Worm (Caenorhabditis elegans): ENCODE data around the gene tps-1.

Gene tps-1

ce11 chrX:17474521-17475170 lies at the start of gene tps-1:
TSS of gene tps-1 (minus strand) at chrX:17474534.
- TF ChIP-seq mes-4 (tag; optimal IDR thresholded peaks at IDR 0.05) = no peak
- TF ChIP-seq ceh-58 (GFP tag; IDR thresholded peaks at IDR 0.05) = no peak
- TF ChIP-seq hlh-12 (tag; optimal IDR thresholded peaks at IDR 0.05) = no peak
- TF ChIP-seq lin-40 (tag; optimal IDR thresholded peaks at IDR 0.05) = peak; percentile 20
- no peak for TF ChIP-seq nhr-90 (tag; optimal IDR thresholded peaks at IDR 0.05)
- TF ChIP-seq K12H6.12 (tag; optimal IDR thresholded peaks at IDR 0.05) = peak; percentile 6

ce11 chrX:17521425-17521824 lies 47.1 kb upstream of the tps-1 start:
- 0 out of 2 replicates have a peak, but pooled peaks have one; percentile 15 for TF ChIP-seq K11D2.4 (GFP tag; IDR thresholded peaks at IDR 0.05)
- TF ChIP-seq lsy-27 (tag; optimal IDR thresholded peaks at IDR 0.05; ENCODE audit: borderline replicate concordance, insufficient read depth) = no peak

ce11 chrX:17519476-17519875 lies 45.1 kb upstream of the tps-1 start:
- TF ChIP-seq D2030.7 (GFP tag; IDR thresholded peaks at IDR 0.05) = no peak
- TF ChIP-seq madf-8 (GFP tag; conservative IDR thresholded peaks at IDR 0.05) = no peak
- TF ChIP-seq cebp-1 (GFP tag; IDR thresholded peaks at IDR 0.05) = no peak
- TF ChIP-seq cebp-1 (tag; optimal IDR thresholded peaks at IDR 0.05) = peak; percentile 33
- TF ChIP-seq sea-2 (GFP tag; IDR thresholded peaks at IDR 0.05) = no peak
- TF ChIP-seq K12H6.12 (tag; optimal IDR thresholded peaks at IDR 0.05) = peak; percentile 62
- TF ChIP-seq let-526 (GFP tag; IDR thresholded peaks at IDR 0.05) = no peak
- TF ChIP-seq zfh-2 (GFP tag; conservative IDR thresholded peaks at IDR 0.05) = peak; percentile 83
- no peak for TF ChIP-seq ceh-27 (GFP tag; optimal IDR thresholded peaks at IDR 0.05)
- TF ChIP-seq hmg-1.2 (GFP tag; IDR thresholded peaks at IDR 0.05) = 0 out of 2 replicates have a peak, but pooled peaks have one; percentile 7
- no peak for TF ChIP-seq Y53G8AR.9 (GFP tag; conservative IDR thresholded peaks at IDR 0.05)
- no peak for TF ChIP-seq snpc-3.4 (tag; optimal IDR thresholded peaks at IDR 0.05)
- no peak for TF ChIP-seq F55B11.4 (tag; optimal IDR thresholded peaks at IDR 0.05; ENCODE audit: borderline replicate concordance, insufficient read depth)
- TF ChIP-seq attf-5 (GFP tag; optimal IDR thresholded peaks at IDR 0.05) = no peak
- no peak for TF ChIP-seq hmg-20 (GFP tag; IDR thresholded peaks at IDR 0.05)
- TF ChIP-seq tlf-1 (GFP tag; optimal IDR thresholded peaks at IDR 0.05) = no peak
- no peak for TF ChIP-seq K11D2.4 (GFP tag; IDR thresholded peaks at IDR 0.05)
- no peak for TF ChIP-seq mes-4 (tag; optimal IDR thresholded peaks at IDR 0.05)
- no peak for TF ChIP-seq F23B12.7 (tag; optimal IDR thresholded peaks at IDR 0.05; ENCODE audit: insufficient read depth)
- TF ChIP-seq tbx-9 (tag; optimal IDR thresholded peaks at IDR 0.05; ENCODE audit: borderline replicate concordance) = no peak

ce11 chrX:17518293-17518692 lies 44.0 kb upstream of the tps-1 start:
- no peak for TF ChIP-seq snpc-1.1 (tag; optimal IDR thresholded peaks at IDR 0.05; ENCODE audit: insufficient read depth)
- no peak for TF ChIP-seq F22D6.2 (tag; optimal IDR thresholded peaks at IDR 0.05)
- no peak for TF ChIP-seq lin-35 (GFP tag; optimal IDR thresholded peaks at IDR 0.05)
- no peak for TF ChIP-seq tlf-1 (GFP tag; optimal IDR thresholded peaks at IDR 0.05)
- no peak for TF ChIP-seq lin-40 (tag; optimal IDR thresholded peaks at IDR 0.05)
- TF ChIP-seq aptf-3 (GFP tag; IDR thresholded peaks at IDR 0.05) = no peak
- no peak for TF ChIP-seq Y53F4B.3 (GFP tag; IDR thresholded peaks at IDR 0.05)
- no peak for TF ChIP-seq nhr-90 (tag; optimal IDR thresholded peaks at IDR 0.05)
- TF ChIP-seq T07F8.4 (tag; optimal IDR thresholded peaks at IDR 0.05) = no peak
- no peak for TF ChIP-seq dpl-1 (GFP tag; optimal IDR thresholded peaks at IDR 0.05)
- TF ChIP-seq ets-4 (GFP tag; optimal IDR thresholded peaks at IDR 0.05) = no peak
- TF ChIP-seq attf-3 (GFP tag; conservative IDR thresholded peaks at IDR 0.05) = no peak
- TF ChIP-seq nfyb-1 (GFP tag; IDR thresholded peaks at IDR 0.05) = no peak
- TF ChIP-seq F52B5.7 (tag; optimal IDR thresholded peaks at IDR 0.05) = no peak
- no peak for TF ChIP-seq nhr-80 (tag; optimal IDR thresholded peaks at IDR 0.05)
- no peak for TF ChIP-seq B0019.2 (GFP tag; conservative IDR thresholded peaks at IDR 0.05)

Data from whole organism, young adult.